Worm (Caenorhabditis elegans): Measurements from ENCODE around the gene hlh-30.

The hlh-30 gene

ce11 chrIV:4074610-4075009, 39.9 kb upstream of the hlh-30 start, which contains the start of gene W03D2.9:
Gene W03D2.9 (minus strand): TSS chrIV:4074710.
- TF ChIP-seq unc-62 (GFP tag; optimal IDR thresholded peaks at IDR 0.05) (no peak), nhr-76 (tag; optimal IDR thresholded peaks at IDR 0.05) (no peak), C04F5.9 (tag; optimal IDR thresholded peaks at IDR 0.05) (no peak), nhr-71 (tag; optimal IDR thresholded peaks at IDR 0.05) (no peak), ceh-8 (GFP tag; optimal IDR thresholded peaks at IDR 0.05) (no peak), nhr-237 (tag; optimal IDR thresholded peaks at IDR 0.05) (no peak), dsc-1 (tag; optimal IDR thresholded peaks at IDR 0.05) (no peak), efl-1 (optimal IDR thresholded peaks at IDR 0.05) (no peak), efl-1 (GFP tag; optimal IDR thresholded peaks at IDR 0.05 in 1 of 2) (no peak), hpl-2 (GFP tag; optimal IDR thresholded peaks at IDR 0.05) (no peak), nhr-84 (tag; optimal IDR thresholded peaks at IDR 0.05) (no peak), swsn-7 (tag; optimal IDR thresholded peaks at IDR 0.05) (no peak), alr-1 (tag; optimal IDR thresholded peaks at IDR 0.05; ENCODE audit: borderline replicate concordance) (no peak), Y116A8C.19 (tag; optimal IDR thresholded peaks at IDR 0.05; ENCODE audit: borderline replicate concordance) (no peak), C34B4.2 (tag; optimal IDR thresholded peaks at IDR 0.05) (no peak), tlp-1 (tag; optimal IDR thresholded peaks at IDR 0.05) (no peak)

DNA sequence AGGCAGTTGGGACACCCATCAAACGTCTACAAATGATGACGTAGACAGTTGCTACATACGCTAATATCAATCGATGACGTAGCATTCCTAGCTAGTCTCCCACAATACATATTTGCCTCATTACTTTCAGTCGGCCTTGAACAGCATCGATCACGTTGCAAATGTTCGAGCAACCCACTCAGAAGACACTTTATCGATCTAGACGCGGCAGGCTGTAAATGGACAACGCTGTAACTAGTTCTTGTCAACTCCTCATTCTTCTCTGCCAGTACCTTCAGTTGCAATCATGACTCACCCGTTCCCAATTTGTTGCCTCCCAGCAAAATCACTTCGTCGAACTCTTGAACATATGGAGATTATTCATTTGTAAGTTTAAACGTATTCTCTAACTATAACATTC, 37.3 kb upstream of the hlh-30 start, which contains the start of gene pqn-75:
TSS of gene pqn-75 (plus strand) at position 301 of the 400 bp plus-strand sequence.
- TF ChIP-seq nhr-85 (tag), result no peak
- TF ChIP-seq rnt-1 (tag; optimal IDR thresholded peaks at IDR 0.05), result no peak
- TF ChIP-seq snpc-4 (tag; optimal IDR thresholded peaks at IDR 0.05), result no peak
- no peak for TF ChIP-seq aly-2 (tag; optimal IDR thresholded peaks at IDR 0.05)
- no peak for TF ChIP-seq hlh-17 (GFP tag; optimal IDR thresholded peaks at IDR 0.05; ENCODE audit: borderline replicate concordance)
- no peak for TF ChIP-seq nhr-84 (tag; optimal IDR thresholded peaks at IDR 0.05)
- no peak for TF ChIP-seq egl-27 (tag; optimal IDR thresholded peaks at IDR 0.05)

DNA sequence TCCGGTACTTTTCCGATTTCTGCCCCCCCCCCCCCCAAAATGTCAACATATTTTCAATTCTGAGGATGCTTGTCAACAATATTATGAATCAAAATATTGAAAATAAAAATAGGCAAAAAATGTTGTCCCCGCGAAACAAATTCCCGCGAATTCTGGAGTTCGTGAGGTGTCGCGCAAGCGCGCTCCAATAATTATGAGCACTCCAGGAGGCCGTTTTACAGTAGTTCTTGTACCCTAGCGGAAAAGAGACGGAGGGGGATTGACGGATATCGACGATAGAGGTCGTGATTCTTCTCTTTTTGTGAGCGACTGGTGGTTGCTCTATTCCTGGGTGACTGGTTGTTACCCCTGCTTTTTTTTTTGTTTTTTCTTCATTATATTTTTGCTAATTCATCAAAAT, 36.1 kb upstream of the hlh-30 start:
- no peak for TF ChIP-seq ceh-63 (GFP tag; optimal IDR thresholded peaks at IDR 0.05)
- no peak for TF ChIP-seq rnt-1 (tag; optimal IDR thresholded peaks at IDR 0.05)
- no peak for TF ChIP-seq blmp-1 (tag; optimal IDR thresholded peaks at IDR 0.05)
- no peak for TF ChIP-seq ceh-82 (tag; optimal IDR thresholded peaks at IDR 0.05)
- TF ChIP-seq ama-1 (optimal IDR thresholded peaks at IDR 0.05), result no peak
- no peak for TF ChIP-seq nhr-47 (tag; optimal IDR thresholded peaks at IDR 0.05)
- no peak for TF ChIP-seq lin-39 (tag; optimal IDR thresholded peaks at IDR 0.05)
- no peak for TF ChIP-seq F16B12.6 (tag; optimal IDR thresholded peaks at IDR 0.05)
- no peak for TF ChIP-seq lir-3 (tag; optimal IDR thresholded peaks at IDR 0.05; ENCODE audit: poor library complexity)
- no peak for TF ChIP-seq nhr-28 (tag; optimal IDR thresholded peaks at IDR 0.05)
- no peak for TF ChIP-seq nhr-71 (tag; optimal IDR thresholded peaks at IDR 0.05)
- TF ChIP-seq Y116A8C.19 (tag; optimal IDR thresholded peaks at IDR 0.05; ENCODE audit: borderline replicate concordance), result no peak
- TF ChIP-seq mef-2 (tag; optimal IDR thresholded peaks at IDR 0.05), result no peak
- no peak for TF ChIP-seq C34B4.2 (tag; optimal IDR thresholded peaks at IDR 0.05)
- no peak for TF ChIP-seq lin-13 (GFP tag; optimal IDR thresholded peaks at IDR 0.05)
- no peak for TF ChIP-seq skn-1 (tag; optimal IDR thresholded peaks at IDR 0.05)

DNA sequence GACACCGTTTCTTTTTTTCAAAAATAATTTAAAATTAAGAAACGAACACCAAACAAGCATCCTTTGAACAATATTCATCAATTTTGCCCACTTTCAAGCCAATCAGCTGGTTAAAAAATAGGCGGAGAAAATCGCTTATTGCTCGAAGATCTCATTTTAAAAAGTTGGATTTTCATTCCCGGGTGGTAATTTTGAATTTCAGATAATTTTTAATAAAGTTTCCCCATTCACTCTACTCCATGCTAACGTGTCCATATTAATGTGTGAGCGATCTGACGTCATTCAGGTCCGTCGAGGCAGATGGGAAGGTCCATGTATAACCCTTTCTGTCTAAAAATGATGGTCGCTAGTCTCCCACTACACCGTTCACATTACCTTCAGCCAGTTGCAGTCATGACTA, 33.7 kb upstream of the hlh-30 start, which contains the start of gene fbxb-55:
TSS of gene fbxb-55 (plus strand) at position 301 of the 400 bp plus-strand sequence.
- TF ChIP-seq ztf-4 (tag; optimal IDR thresholded peaks at IDR 0.05) (no peak), egl-13 (tag; optimal IDR thresholded peaks at IDR 0.05) (no peak), aha-1 (tag; optimal IDR thresholded peaks at IDR 0.05) (no peak), lin-35 (GFP tag; optimal IDR thresholded peaks at IDR 0.05) (no peak), xbp-1 (tag; optimal IDR thresholded peaks at IDR 0.05) (no peak), isw-1 (GFP tag; IDR thresholded peaks at IDR 0.05) (no peak), ets-5 (GFP tag; IDR thresholded peaks at IDR 0.05) (no peak), F16B12.6 (tag; optimal IDR thresholded peaks at IDR 0.05) (no peak), ceh-82 (tag; optimal IDR thresholded peaks at IDR 0.05) (no peak), nhr-71 (tag; optimal IDR thresholded peaks at IDR 0.05) (no peak), alr-1 (tag; optimal IDR thresholded peaks at IDR 0.05; ENCODE audit: borderline replicate concordance) (no peak), fkh-4 (tag; optimal IDR thresholded peaks at IDR 0.05; ENCODE audit: borderline replicate concordance) (no peak), C16A3.4 (tag; optimal IDR thresholded peaks at IDR 0.05) (no peak), lsy-2 (tag; optimal IDR thresholded peaks at IDR 0.05) (no peak)

All from whole organism, L1 larva.